Fruit fly (Drosophila melanogaster) whole organism, wandering third instar larva: ENCODE data around the gene CG9775.

Source experiments
- Abd-B ChIP-seq: fragments of >200 bp; optimal IDR thresholded peaks from 2 replicates; lab custom pipeline; 2017; ENCODE audit warnings: missing biosample characterization, missing genetic modification characterization
- CG9705 ChIP-seq: fragments of 200-800 bp; sonication (Bioruptor generic); optimal IDR thresholded peaks from 2 replicates; lab custom pipeline; 2018; ENCODE audit warnings: missing biosample characterization, mild to moderate bottlenecking, missing genetic modification characterization
- CrebA ChIP-seq: fragments of 200-800 bp; sonication (Bioruptor generic); optimal IDR thresholded peaks from 2 replicates; lab custom pipeline; 2016; ENCODE audit warnings: missing biosample characterization, mild to moderate bottlenecking, missing genetic modification characterization, borderline replicate concordance
- Dfd ChIP-seq: fragments of >200 bp; optimal IDR thresholded peaks from 2 replicates; lab custom pipeline; 2017; ENCODE audit warnings: missing biosample characterization, missing genetic modification characterization
- HLH106 ChIP-seq: fragments of 200-800 bp; optimal IDR thresholded peaks from 3 replicates; lab custom pipeline; 2019; ENCODE audit warnings: missing biosample characterization, mild to moderate bottlenecking, missing genetic modification characterization, moderate library complexity
- Hnf4 ChIP-seq: fragments of 200-800 bp; sonication (Bioruptor generic); optimal IDR thresholded peaks from 2 replicates; lab custom pipeline; 2016; ENCODE audit warnings: missing biosample characterization, mild to moderate bottlenecking, missing genetic modification characterization
- Hr78 ChIP-seq: fragments of >200 bp; optimal IDR thresholded peaks from 2 replicates; lab custom pipeline; 2017; ENCODE audit warnings: missing biosample characterization, missing genetic modification characterization
- Jra ChIP-seq: sonication (Bioruptor generic); optimal IDR thresholded peaks from 2 replicates; lab custom pipeline; 2016; ENCODE audit warnings: missing biosample characterization, missing genetic modification characterization
- N ChIP-seq: fragments of >200 bp; optimal IDR thresholded peaks from 2 replicates; lab custom pipeline; 2018; ENCODE audit warnings: missing biosample characterization, missing external identifiers, missing genetic modification characterization
- Vsx2 ChIP-seq: fragments of 200-300, 225-300 bp; sonication (Bioruptor generic); optimal IDR thresholded peaks from 2 replicates; lab custom pipeline; 2018; ENCODE audit warnings: missing biosample characterization, missing genetic modification characterization; ENCODE audit not compliant: partially characterized antibody
- br ChIP-seq: fragments of 200-800 bp; sonication (Bioruptor generic); optimal IDR thresholded peaks from 2 replicates; lab custom pipeline; 2016; ENCODE audit warnings: missing biosample characterization, missing genetic modification characterization
- brk ChIP-seq: fragments of 200-800 bp; sonication (Bioruptor generic); optimal IDR thresholded peaks from 2 replicates; lab custom pipeline; 2016; ENCODE audit warnings: missing biosample characterization, mild to moderate bottlenecking, missing genetic modification characterization
- dl ChIP-seq, 2 experiments: fragments of 175-275, 200-275 bp in 1 of 2; fragments of 200-275 bp in 1 of 2; sonication (Bioruptor generic); optimal IDR thresholded peaks; lab custom pipeline; 2018; ENCODE audit warnings: mild to moderate bottlenecking in 2 of 2, missing biosample characterization in 2 of 2, missing genetic modification characterization in 2 of 2, moderate library complexity in 2 of 2; ENCODE audit not compliant: partially characterized antibody in 2 of 2, insufficient read depth in 1 of 2
- dmrt93B ChIP-seq: fragments of 200-800 bp; sonication (Bioruptor generic); optimal IDR thresholded peaks from 2 replicates; lab custom pipeline; 2018; ENCODE audit warnings: missing biosample characterization, mild to moderate bottlenecking, missing genetic modification characterization
- ey ChIP-seq: fragments of 200-800 bp; sonication (Bioruptor generic); optimal IDR thresholded peaks from 2 replicates; lab custom pipeline; 2016; ENCODE audit warnings: missing biosample characterization, missing genetic modification characterization
- fru ChIP-seq: fragments of 200-800 bp; sonication (Bioruptor generic); optimal IDR thresholded peaks from 3 replicates; lab custom pipeline; 2016; ENCODE audit warnings: missing biosample characterization, mild to moderate bottlenecking, missing genetic modification characterization
- h ChIP-seq: fragments of 200-800 bp; sonication (Bioruptor generic); optimal IDR thresholded peaks from 3 replicates; lab custom pipeline; 2016; ENCODE audit warnings: missing biosample characterization, mild to moderate bottlenecking, missing genetic modification characterization
- pan ChIP-seq: fragments of >200 bp; optimal IDR thresholded peaks from 2 replicates; lab custom pipeline; 2017
- sv ChIP-seq: fragments of 200-800 bp; sonication (Bioruptor generic); optimal IDR thresholded peaks from 3 replicates; lab custom pipeline; 2016; ENCODE audit warnings: missing biosample characterization, missing genetic modification characterization
- tai ChIP-seq: sonication (Bioruptor generic); optimal IDR thresholded peaks from 2 replicates; lab custom pipeline; 2016; ENCODE audit warnings: missing biosample characterization, missing genetic modification characterization
- woc ChIP-seq: sonication (Bioruptor generic); optimal IDR thresholded peaks from 2 replicates; lab custom pipeline; 2016; ENCODE audit warnings: missing biosample characterization, mild to moderate bottlenecking, missing genetic modification characterization

CG9775 gene

dm6 chr3R:4601887-4602531 lies 39.6 kb downstream of the CG9775 start:
- TF ChIP-seq dl (GFP tag; optimal IDR thresholded peaks at IDR 0.05; lab: Kevin White, UChicago; ENCODE audit: insufficient read depth in 1 of 2, partially characterized antibody in 2 of 2) (no peak), brk (GFP tag; lab: Kevin White, UChicago) (no peak)

- no peak for TF ChIP-seq Abd-B (GFP tag; lab: Kevin White, UChicago)
- no peak for TF ChIP-seq CrebA (GFP tag; lab: Kevin White, UChicago)
- TF ChIP-seq br (GFP tag; lab: Kevin White, UChicago), result no peak
- TF ChIP-seq N (GFP tag; lab: Kevin White, UChicago), result no peak
- TF ChIP-seq sv (GFP tag; lab: Kevin White, UChicago), result no peak
- TF ChIP-seq CG9705 (GFP tag; lab: Kevin White, UChicago), result no peak
- TF ChIP-seq Hr78 (GFP tag; lab: Kevin White, UChicago), result no peak
- TF ChIP-seq HLH106, result no peak
- no peak for TF ChIP-seq tai (GFP tag; lab: Kevin White, UChicago)
- TF ChIP-seq pan (lab: Kevin White, UChicago), result no peak
- no peak for TF ChIP-seq brk (GFP tag; lab: Kevin White, UChicago)
- no peak for TF ChIP-seq h
- no peak for TF ChIP-seq Hnf4 (GFP tag; lab: Kevin White, UChicago)
- TF ChIP-seq woc (GFP tag; lab: Kevin White, UChicago), result no peak
- TF ChIP-seq ey (GFP tag; lab: Kevin White, UChicago), result no peak
- TF ChIP-seq fru (GFP tag; lab: Kevin White, UChicago), result no peak
- TF ChIP-seq dmrt93B (GFP tag; lab: Kevin White, UChicago), result no peak
- TF ChIP-seq Jra, result no peak
- no peak for TF ChIP-seq Dfd (GFP tag; lab: Kevin White, UChicago)
- TF ChIP-seq Vsx2 (GFP tag; lab: Kevin White, UChicago), result no peak
Observed at dm6 chr3R:4599624-4600023, 42.0 kb downstream of the CG9775 start.
